Fruit fly (Drosophila melanogaster) whole organism, embryonic: ENCODE results near the gene CG4594.

Experiments used
- ATbp ChIP-seq: fragments of 200-800 bp; sonication (Bioruptor generic); optimal IDR thresholded peaks from 2 replicates; lab custom pipeline; 2017; ENCODE audit warnings: missing biosample characterization, mild to moderate bottlenecking, missing genetic modification characterization, missing genetic modification reagents
- Ada2b ChIP-seq: fragments of 200-800 bp; sonication (Bioruptor generic); IDR thresholded peaks from 2 replicates; pipeline ENCODE4 v1.3.6; 2022; ENCODE audit warnings: missing biosample characterization, missing genetic modification characterization
- Adf1 ChIP-seq: fragments of 200-800 bp; sonication (Bioruptor generic); IDR thresholded peaks from 2 replicates; pipeline ENCODE4 v1.3.6; 2022; ENCODE audit warnings: missing biosample characterization, missing genetic modification characterization
- Atf6 ChIP-seq: fragments of 200-800 bp; sonication (Bioruptor generic); IDR thresholded peaks from 2 replicates; pipeline ENCODE4 v1.3.6; 2022; ENCODE audit warnings: missing biosample characterization, missing genetic modification characterization
- Bteb2 ChIP-seq: fragments of 200-800 bp; sonication (Bioruptor generic); optimal IDR thresholded peaks from 2 replicates; lab custom pipeline; 2016; ENCODE audit warnings: missing biosample characterization, missing genetic modification characterization
- CG1024 ChIP-seq: fragments of 200-800 bp; sonication (Bioruptor generic); IDR thresholded peaks from 2 replicates; pipeline ENCODE4 v1.3.6; 2022; ENCODE audit warnings: missing biosample characterization, missing genetic modification characterization
- CG10274 ChIP-seq: fragments of 200-800 bp; sonication (Bioruptor generic); optimal IDR thresholded peaks from 3 replicates; lab custom pipeline; 2017; ENCODE audit warnings: missing biosample characterization, mild to moderate bottlenecking, missing genetic modification characterization
- CG10543 ChIP-seq: fragments of 200-800 bp; sonication (Bioruptor generic); optimal IDR thresholded peaks from 3 replicates; lab custom pipeline; 2017; ENCODE audit warnings: missing biosample characterization, mild to moderate bottlenecking, missing genetic modification characterization, moderate library complexity
- CG11560 ChIP-seq: fragments of 200-800 bp; sonication (Bioruptor generic); IDR thresholded peaks from 3 replicates; pipeline ENCODE4 v1.3.6; 2022; ENCODE audit warnings: missing biosample characterization, missing genetic modification characterization
- CG12769 ChIP-seq: fragments of 200-800 bp; sonication (Bioruptor generic); optimal IDR thresholded peaks from 2 replicates; lab custom pipeline; 2019; ENCODE audit warnings: missing biosample characterization, mild to moderate bottlenecking, missing genetic modification characterization, moderate library complexity
- CG13296 ChIP-seq: fragments of 200-800 bp; sonication (Bioruptor generic); optimal IDR thresholded peaks from 3 replicates; lab custom pipeline; 2018; ENCODE audit warnings: missing biosample characterization, mild to moderate bottlenecking, missing genetic modification characterization
- CG13775 ChIP-seq: fragments of 200-800 bp; sonication (Bioruptor generic); optimal IDR thresholded peaks from 3 replicates; lab custom pipeline; 2017; ENCODE audit warnings: missing biosample characterization, mild to moderate bottlenecking, missing genetic modification characterization
- CG15011 ChIP-seq: fragments of 200-800 bp; sonication (Bioruptor generic); optimal IDR thresholded peaks from 3 replicates; lab custom pipeline; 2018; ENCODE audit warnings: missing biosample characterization, mild to moderate bottlenecking, missing genetic modification characterization
- CG1529 ChIP-seq: fragments of 200-800 bp; sonication (Bioruptor generic); optimal IDR thresholded peaks from 3 replicates; lab custom pipeline; 2018; ENCODE audit warnings: missing biosample characterization, missing genetic modification characterization
- CG18476 ChIP-seq: fragments of 200-800 bp; sonication (Bioruptor generic); optimal IDR thresholded peaks from 2 replicates; lab custom pipeline; 2016; ENCODE audit warnings: missing biosample characterization, mild to moderate bottlenecking, missing genetic modification characterization
- CG31388 ChIP-seq: fragments of 200-800 bp; sonication (Bioruptor generic); optimal IDR thresholded peaks from 2 replicates; lab custom pipeline; 2016; ENCODE audit warnings: missing biosample characterization, missing genetic modification characterization
- CG32772 ChIP-seq: fragments of 200-800 bp; sonication (Bioruptor generic); IDR thresholded peaks from 2 replicates; pipeline ENCODE4 v1.3.6; 2022; ENCODE audit warnings: missing biosample characterization, missing genetic modification characterization
- CG4854 ChIP-seq: fragments of 200-800 bp; sonication (Bioruptor generic); optimal IDR thresholded peaks from 2 replicates; lab custom pipeline; 2016; ENCODE audit warnings: missing biosample characterization, missing genetic modification characterization, inconsistent platforms
- CG6654 ChIP-seq: fragments of 200-800 bp; sonication (Bioruptor generic); optimal IDR thresholded peaks from 2 replicates; lab custom pipeline; 2017; ENCODE audit warnings: missing biosample characterization, mild to moderate bottlenecking, missing genetic modification characterization
- CG6683 ChIP-seq: fragments of 200-800 bp; sonication (Bioruptor generic); optimal IDR thresholded peaks from 2 replicates; lab custom pipeline; 2017; ENCODE audit warnings: missing biosample characterization, mild to moderate bottlenecking, missing genetic modification characterization, missing genetic modification reagents
- CG7271 ChIP-seq: fragments of 200-800 bp; sonication (Bioruptor generic); optimal IDR thresholded peaks from 2 replicates; lab custom pipeline; 2018; ENCODE audit warnings: missing biosample characterization, mild to moderate bottlenecking, missing genetic modification characterization, moderate library complexity
- CG8388 ChIP-seq: fragments of 200-800 bp; sonication (Bioruptor generic); optimal IDR thresholded peaks from 2 replicates; lab custom pipeline; 2019; ENCODE audit warnings: missing biosample characterization, mild to moderate bottlenecking, missing genetic modification characterization, moderate library complexity
- Dip3 ChIP-seq: fragments of 200-800 bp; sonication (Bioruptor generic); optimal IDR thresholded peaks from 3 replicates; lab custom pipeline; 2016; ENCODE audit warnings: missing biosample characterization, missing genetic modification characterization
- Fer1 ChIP-seq: fragments of 200-800 bp; sonication (Bioruptor generic); optimal IDR thresholded peaks from 2 replicates; lab custom pipeline; 2017; ENCODE audit warnings: missing biosample characterization, mild to moderate bottlenecking, missing genetic modification characterization
- HLH54F ChIP-seq: fragments of 200-800 bp; sonication (Bioruptor generic); optimal IDR thresholded peaks from 3 replicates; lab custom pipeline; 2016; ENCODE audit warnings: missing biosample characterization, missing genetic modification characterization
- Hmr ChIP-seq: fragments of 200-800 bp; sonication (Bioruptor generic); optimal IDR thresholded peaks from 3 replicates; lab custom pipeline; 2017; ENCODE audit warnings: mild to moderate bottlenecking, missing biosample characterization, missing genetic modification reagents, missing genetic modification characterization
- NK7.1 ChIP-seq: fragments of 200-800 bp; sonication (Bioruptor generic); optimal IDR thresholded peaks from 3 replicates; lab custom pipeline; 2016; ENCODE audit warnings: missing biosample characterization, missing genetic modification characterization
- NfI ChIP-seq: fragments of 200-800 bp; sonication (Bioruptor generic); optimal IDR thresholded peaks from 3 replicates; lab custom pipeline; 2018; ENCODE audit warnings: missing biosample characterization, mild to moderate bottlenecking, missing genetic modification characterization, moderate library complexity
- Pdp1 ChIP-seq, 2 experiments: fragments of 200-800 bp; sonication (Bioruptor generic); optimal IDR thresholded peaks; 3 replicates each; lab custom pipeline; 2016; ENCODE audit warnings: missing biosample characterization in 2 of 2, missing genetic modification characterization in 2 of 2, mild to moderate bottlenecking in 1 of 2, moderate library complexity in 1 of 2
- Ptx1 ChIP-seq: fragments of 200-800 bp; sonication (Bioruptor generic); IDR thresholded peaks from 2 replicates; pipeline ENCODE4 v1.3.6; 2022; ENCODE audit warnings: missing biosample characterization, missing genetic modification characterization
- Xbp1 ChIP-seq: fragments of 200-800 bp; sonication (Bioruptor generic); optimal IDR thresholded peaks from 3 replicates; lab custom pipeline; 2016; ENCODE audit warnings: missing biosample characterization, mild to moderate bottlenecking, missing genetic modification characterization
- YL-1 ChIP-seq: fragments of 200-800 bp; sonication (Bioruptor generic); optimal IDR thresholded peaks from 3 replicates; lab custom pipeline; 2017; ENCODE audit warnings: missing biosample characterization, mild to moderate bottlenecking, missing genetic modification characterization
- ac ChIP-seq: fragments of 200-800 bp; sonication (Bioruptor generic); optimal IDR thresholded peaks from 3 replicates; lab custom pipeline; 2017; ENCODE audit warnings: missing biosample characterization, mild to moderate bottlenecking, missing genetic modification characterization
- bsh ChIP-seq, 2 experiments: fragments of 200-800 bp; sonication (Bioruptor generic); optimal IDR thresholded peaks; 2 replicates each; lab custom pipeline; 2017 to 2018; ENCODE audit warnings: mild to moderate bottlenecking in 2 of 2, missing biosample characterization in 2 of 2, missing genetic modification characterization in 2 of 2, moderate library complexity in 1 of 2
- chif ChIP-seq, 2 experiments: fragments of 200-800 bp; sonication (Bioruptor generic); optimal IDR thresholded peaks; 3 replicates each; lab custom pipeline; 2016; ENCODE audit warnings: missing biosample characterization in 2 of 2, missing genetic modification characterization in 2 of 2
- dpn ChIP-seq, 2 experiments: fragments of 200-800 bp; sonication (Bioruptor generic); optimal IDR thresholded peaks; 3 replicates each; lab custom pipeline; 2016; ENCODE audit warnings: missing biosample characterization in 2 of 2, missing genetic modification characterization in 2 of 2
- dysf ChIP-seq: fragments of 200-800 bp; sonication (Bioruptor generic); IDR thresholded peaks from 3 replicates; pipeline ENCODE4 v1.3.6; 2022; ENCODE audit warnings: missing biosample characterization, missing genetic modification characterization
- jing ChIP-seq: fragments of 200-800 bp; sonication (Bioruptor generic); optimal IDR thresholded peaks from 2 replicates; lab custom pipeline; 2018; ENCODE audit warnings: missing biosample characterization, mild to moderate bottlenecking, missing genetic modification characterization
- ken ChIP-seq: fragments of 200-800 bp; sonication (Bioruptor generic); IDR thresholded peaks from 3 replicates; pipeline ENCODE4 v1.3.6; 2022; ENCODE audit warnings: missing biosample characterization, missing genetic modification characterization
- lab ChIP-seq: fragments of 200-800 bp; sonication (Bioruptor generic); optimal IDR thresholded peaks from 3 replicates; lab custom pipeline; 2017; ENCODE audit warnings: missing biosample characterization, missing genetic modification characterization, mild to moderate bottlenecking, moderate library complexity, missing genetic modification reagents
- lbe ChIP-seq: fragments of 200-800 bp; sonication (Bioruptor generic); optimal IDR thresholded peaks from 2 replicates; lab custom pipeline; 2016; ENCODE audit warnings: missing biosample characterization, mild to moderate bottlenecking, missing genetic modification characterization
- maf-S ChIP-seq: fragments of 200-800 bp; sonication (Bioruptor generic); optimal IDR thresholded peaks from 2 replicates; lab custom pipeline; 2016; ENCODE audit warnings: missing biosample characterization, missing genetic modification characterization
- mirr ChIP-seq: fragments of 200-800 bp; sonication (Bioruptor generic); optimal IDR thresholded peaks from 3 replicates; lab custom pipeline; 2018; ENCODE audit warnings: missing biosample characterization, mild to moderate bottlenecking, missing genetic modification characterization
- nom ChIP-seq: fragments of 200-800 bp; sonication (Bioruptor generic); optimal IDR thresholded peaks from 2 replicates; lab custom pipeline; 2017; ENCODE audit warnings: missing biosample characterization, missing genetic modification characterization, mild to moderate bottlenecking, moderate library complexity, missing genetic modification reagents
- pzg ChIP-seq: fragments of 200-800 bp; sonication (Bioruptor generic); optimal IDR thresholded peaks from 3 replicates; lab custom pipeline; 2018; ENCODE audit warnings: missing biosample characterization, mild to moderate bottlenecking, missing genetic modification characterization, moderate library complexity
- schlank ChIP-seq: fragments of 200-800 bp; sonication (Bioruptor generic); optimal IDR thresholded peaks from 2 replicates; lab custom pipeline; 2018; ENCODE audit warnings: missing biosample characterization, mild to moderate bottlenecking, missing genetic modification characterization
- sens ChIP-seq: fragments of 200-800 bp; sonication (Bioruptor generic); peaks from one replicate; lab custom pipeline; 2016; ENCODE audit warnings: missing biosample characterization, missing genetic modification characterization
- slbo ChIP-seq: fragments of 200-800 bp; sonication (Bioruptor generic); IDR thresholded peaks from 2 replicates; pipeline ENCODE4 v1.3.6; 2022; ENCODE audit warnings: missing biosample characterization, missing genetic modification characterization
- tin ChIP-seq: fragments of 200-800 bp; sonication (Bioruptor generic); optimal IDR thresholded peaks from 3 replicates; lab custom pipeline; 2016; ENCODE audit warnings: missing biosample characterization, missing genetic modification characterization
- trem ChIP-seq: fragments of 200-800 bp; optimal IDR thresholded peaks from 3 replicates; lab custom pipeline; 2019; ENCODE audit warnings: missing biosample characterization, mild to moderate bottlenecking, missing genetic modification characterization, moderate library complexity

CG4594 gene

dm6 chr2L:9921401-9921800 is 1.4 kb downstream of the CG4594 start, which contains the start of gene CG4592 (continued):
- TF ChIP-seq ac (no peak), CG6683 (GFP tag; lab: Kevin White, UChicago) (no peak), Atf6 (GFP tag; lab: Robert Waterston, UW) (peak; percentile 72), Xbp1 (peak; percentile 64), NK7.1 (GFP tag; lab: Kevin White, UChicago) (no peak), ken (GFP tag; lab: Robert Waterston, UW) (peak; percentile 76; the same call in 2 of the 3 replicates), lab (peak; percentile 78), CG13775 (GFP tag; lab: Kevin White, UChicago) (peak; percentile 53), Fer1 (no peak), Hmr (GFP tag; lab: Kevin White, UChicago) (peak; percentile 67), mirr (GFP tag; lab: Kevin White, UChicago) (peak; percentile 50), CG13296 (GFP tag; lab: Kevin White, UChicago) (peak; percentile 52), CG1529 (GFP tag; lab: Kevin White, UChicago) (no peak), nom (GFP tag; lab: Kevin White, UChicago) (no peak), schlank (tag; lab: Kevin White, UChicago) (peak; percentile 39), Ada2b (GFP tag; lab: Robert Waterston, UW) (peak; percentile 66), CG10543 (GFP tag; lab: Kevin White, UChicago) (no peak), CG11560 (tag; lab: Robert Waterston, UW) (no peak), maf-S (GFP tag; lab: Kevin White, UChicago) (peak; percentile 44), chif (GFP tag; optimal IDR thresholded peaks at IDR 0.05; lab: Kevin White, UChicago) (peak; percentile 4 to 42), jing (GFP tag; lab: Kevin White, UChicago) (no peak), CG31388 (GFP tag; lab: Kevin White, UChicago) (no peak), sens (GFP tag; lab: Kevin White, UChicago) (peak; percentile 90), CG18476 (GFP tag; lab: Kevin White, UChicago) (peak; percentile 39), YL-1 (peak; percentile 19), ATbp (GFP tag; lab: Kevin White, UChicago) (peak; percentile 42), slbo (GFP tag; lab: Robert Waterston, UW) (peak; percentile 62), Bteb2 (GFP tag; lab: Kevin White, UChicago) (peak; percentile 28), bsh (GFP tag; optimal IDR thresholded peaks at IDR 0.05; lab: Kevin White, UChicago) (peak in 1 of 2 experiments; percentile 70), tin (GFP tag; lab: Kevin White, UChicago) (peak; percentile 57), Pdp1 (GFP tag; optimal IDR thresholded peaks at IDR 0.05; lab: Kevin White, UChicago) (peak; percentile 60 to 71), HLH54F (GFP tag; lab: Kevin White, UChicago) (peak; percentile 29), Dip3 (peak; percentile 18), trem (tag; lab: Kevin White, UChicago) (peak; percentile 37), NfI (GFP tag; lab: Kevin White, UChicago) (peak; percentile 65), CG15011 (GFP tag; lab: Kevin White, UChicago) (peak; percentile 3), dysf (peak; percentile 74), pzg (GFP tag; lab: Kevin White, UChicago) (peak; percentile 35), CG6654 (GFP tag; lab: Kevin White, UChicago) (peak; percentile 22), CG1024 (peak; percentile 25; the same call in 1 of the 2 replicates), CG4854 (GFP tag; lab: Kevin White, UChicago) (no peak), dpn (GFP tag; optimal IDR thresholded peaks at IDR 0.05; lab: Kevin White, UChicago) (peak; percentile 24 to 50), CG10274 (GFP tag; lab: Kevin White, UChicago) (no peak), CG12769 (tag; lab: Kevin White, UChicago) (no peak), lbe (GFP tag; lab: Kevin White, UChicago) (peak; percentile 77), CG8388 (GFP tag; lab: Kevin White, UChicago) (no peak), Adf1 (GFP tag; lab: Robert Waterston, UW) (peak; percentile 18; the same call in 1 of the 2 replicates), CG7271 (tag; lab: Kevin White, UChicago) (no peak), Ptx1 (GFP tag; lab: Robert Waterston, UW) (peak; percentile 43), CG32772 (0 out of 2 replicates have a peak, but pooled peaks have one; percentile 22)
